Fruit fly (Drosophila melanogaster) whole organism, embryonic: ENCODE data around the gene eEF1alpha2.

Source experiments
- CG14965 ChIP-seq: fragments of 200-800 bp; sonication (Bioruptor generic); optimal IDR thresholded peaks from 2 replicates; lab custom pipeline; 2016; ENCODE audit warnings: missing biosample characterization, missing genetic modification characterization, borderline replicate concordance
- CG16863 ChIP-seq: fragments of 200-800 bp; sonication (Bioruptor generic); optimal IDR thresholded peaks from 3 replicates; lab custom pipeline; 2016; ENCODE audit warnings: missing biosample characterization, missing genetic modification characterization
- CG8281 ChIP-seq: fragments of 200-800 bp; sonication (Bioruptor generic); optimal IDR thresholded peaks from 2 replicates; lab custom pipeline; 2018; ENCODE audit warnings: missing biosample characterization, mild to moderate bottlenecking, missing genetic modification characterization, moderate library complexity
- CG9215 ChIP-seq: fragments of 200-800 bp; sonication (Bioruptor generic); IDR thresholded peaks from 2 replicates; pipeline ENCODE4 v1.3.6; 2022; ENCODE audit warnings: missing biosample characterization, missing genetic modification characterization
- CG9609 ChIP-seq: fragments of 200-800 bp; sonication (Bioruptor generic); optimal IDR thresholded peaks from 3 replicates; lab custom pipeline; 2016; ENCODE audit warnings: missing biosample characterization, missing genetic modification characterization
- CTCF ChIP-seq: fragments of 200-800 bp; sonication (Bioruptor generic); optimal IDR thresholded peaks from 2 replicates; lab custom pipeline; 2017; ENCODE audit warnings: missing biosample characterization, mild to moderate bottlenecking, missing genetic modification characterization, moderate library complexity
- H2.0 ChIP-seq: fragments of 200-800 bp; sonication (Bioruptor generic); IDR thresholded peaks from 2 replicates; pipeline ENCODE4 v1.3.6; 2022; ENCODE audit warnings: missing biosample characterization, missing genetic modification characterization
- Hand ChIP-seq: fragments of 200-800 bp; sonication (Bioruptor generic); optimal IDR thresholded peaks from 2 replicates; lab custom pipeline; 2017; ENCODE audit warnings: mild to moderate bottlenecking, missing biosample characterization, missing genetic modification reagents, missing genetic modification characterization
- Sox102F ChIP-seq: fragments of 200-800 bp; sonication (Bioruptor generic); optimal IDR thresholded peaks from 2 replicates; lab custom pipeline; 2018; ENCODE audit warnings: missing biosample characterization, mild to moderate bottlenecking, missing genetic modification characterization, moderate library complexity
- btn ChIP-seq: fragments of 200-800 bp; sonication (Bioruptor generic); optimal IDR thresholded peaks from 2 replicates; lab custom pipeline; 2016; ENCODE audit warnings: missing biosample characterization, missing genetic modification characterization
- fu2 ChIP-seq: fragments of 200-800 bp; sonication (Bioruptor generic); optimal IDR thresholded peaks from 2 replicates; lab custom pipeline; 2016; ENCODE audit warnings: missing biosample characterization, missing genetic modification characterization
- hbn ChIP-seq: fragments of 200-800 bp; sonication (Bioruptor generic); IDR thresholded peaks from 2 replicates; pipeline ENCODE4 v1.3.6; 2022; ENCODE audit warnings: missing biosample characterization, missing genetic modification characterization; ENCODE audit not compliant: partially characterized antibody
- ttk ChIP-seq: fragments of 200-800 bp; sonication (Bioruptor generic); IDR thresholded peaks from 2 replicates; pipeline ENCODE4 v2.1.2; 2022; ENCODE audit warnings: missing biosample characterization, missing genetic modification characterization

DNA sequence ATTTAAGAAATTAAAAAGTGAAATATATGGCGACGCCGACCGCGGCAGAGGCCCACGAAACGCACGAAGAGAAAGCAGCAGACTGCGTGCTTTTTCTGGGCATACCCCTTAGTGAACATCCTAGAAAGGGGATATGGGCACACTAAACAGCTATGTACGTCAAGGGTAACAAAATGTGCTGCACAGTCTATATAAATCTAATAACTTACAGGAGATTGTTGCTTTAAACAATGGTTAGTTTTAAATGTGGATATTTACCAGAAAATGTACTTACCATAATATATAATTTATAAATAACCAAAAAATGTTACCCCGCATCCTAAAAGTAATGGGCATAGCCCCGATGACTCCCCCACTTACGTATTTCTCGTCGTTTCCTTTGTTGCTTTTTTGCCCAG, 20.1 kb upstream of the eEF1alpha2 start:
- TF ChIP-seq CG8281 (no peak), CG9609 (GFP tag; lab: Kevin White, UChicago) (no peak), CG14965 (no peak), CTCF (no peak), fu2 (GFP tag; lab: Kevin White, UChicago) (no peak), btn (GFP tag; lab: Kevin White, UChicago) (no peak), Hand (no peak), hbn (GFP tag; lab: Robert Waterston, UW) (no peak), CG16863 (no peak), Sox102F (peak; percentile 26), H2.0 (GFP tag; lab: Robert Waterston, UW) (no peak), CG9215 (GFP tag; lab: Robert Waterston, UW) (no peak), ttk (GFP tag; lab: Robert Waterston, UW) (no peak)
